Fruit fly (Drosophila melanogaster) whole organism, adult: ENCODE results near the gene sxe2.

ENCODE experiments used
- CG11617 ChIP-seq: fragments of 200-800 bp; sonication (Bioruptor generic); optimal IDR thresholded peaks from 2 replicates; lab custom pipeline; 2017; ENCODE audit warnings: mild to moderate bottlenecking, missing biosample characterization, missing genetic modification reagents, missing genetic modification characterization
- CG12768 ChIP-seq: fragments of 200-800 bp; sonication (Bioruptor generic); optimal IDR thresholded peaks from 2 replicates; lab custom pipeline; 2017; ENCODE audit warnings: missing biosample characterization, missing genetic modification characterization, mild to moderate bottlenecking, moderate library complexity, missing genetic modification reagents
- CG14711 ChIP-seq: fragments of 200-800 bp; sonication (Bioruptor generic); optimal IDR thresholded peaks from 2 replicates; lab custom pipeline; 2018; ENCODE audit warnings: missing biosample characterization, mild to moderate bottlenecking, missing genetic modification characterization, moderate library complexity
- CG1620 ChIP-seq: fragments of 200-800 bp; sonication (Bioruptor generic); optimal IDR thresholded peaks from 2 replicates; lab custom pipeline; 2016; ENCODE audit warnings: missing biosample characterization, missing genetic modification characterization
- CG33017 ChIP-seq: fragments of 200-800 bp; sonication (Bioruptor generic); optimal IDR thresholded peaks from 2 replicates; lab custom pipeline; 2018; ENCODE audit warnings: missing biosample characterization, mild to moderate bottlenecking, missing genetic modification characterization, moderate library complexity
- CG5204 ChIP-seq: fragments of 200-800 bp; sonication (Bioruptor generic); optimal IDR thresholded peaks from 2 replicates; lab custom pipeline; 2016; ENCODE audit warnings: missing biosample characterization, missing genetic modification characterization
- CG7045 ChIP-seq: fragments of 200-800 bp; sonication (Bioruptor generic); optimal IDR thresholded peaks from 2 replicates; lab custom pipeline; 2017; ENCODE audit warnings: missing biosample characterization, mild to moderate bottlenecking, missing genetic modification characterization
- CG7101 ChIP-seq: fragments of 200-800 bp; sonication (Bioruptor generic); optimal IDR thresholded peaks from 2 replicates; lab custom pipeline; 2018; ENCODE audit warnings: missing biosample characterization, mild to moderate bottlenecking, missing genetic modification characterization, moderate library complexity
- Clk ChIP-seq: fragments of 200-800 bp; sonication (Bioruptor generic); optimal IDR thresholded peaks from 2 replicates; lab custom pipeline; 2017; ENCODE audit warnings: missing biosample characterization, missing genetic modification characterization
- Crg-1 ChIP-seq: fragments of 200-800 bp; sonication (Bioruptor generic); optimal IDR thresholded peaks from 2 replicates; lab custom pipeline; 2016; ENCODE audit warnings: missing biosample characterization, missing genetic modification characterization
- Hr96 ChIP-seq: fragments of 200-800 bp; sonication (Bioruptor generic); optimal IDR thresholded peaks from 2 replicates; lab custom pipeline; 2016; ENCODE audit warnings: missing biosample characterization, missing genetic modification characterization
- Mnt ChIP-seq: fragments of 200-800 bp; sonication (Bioruptor generic); optimal IDR thresholded peaks from 2 replicates; lab custom pipeline; 2016; ENCODE audit warnings: missing biosample characterization, mild to moderate bottlenecking, missing genetic modification characterization
- bab1 ChIP-seq: fragments of 200-800 bp; sonication (Bioruptor generic); optimal IDR thresholded peaks from 3 replicates; lab custom pipeline; 2019; ENCODE audit warnings: missing biosample characterization, mild to moderate bottlenecking, missing genetic modification characterization, moderate library complexity
- cic ChIP-seq: fragments of 200-800 bp; sonication (Bioruptor generic); optimal IDR thresholded peaks from 2 replicates; lab custom pipeline; 2017; ENCODE audit warnings: missing biosample characterization, mild to moderate bottlenecking, missing genetic modification characterization, moderate library complexity
- cnc ChIP-seq, 2 experiments: fragments of >200 bp; optimal IDR thresholded peaks; 2 replicates each; lab custom pipeline; 2017
- kay ChIP-seq: fragments of 200-800 bp; sonication (Bioruptor generic); peaks from one replicate; lab custom pipeline; 2016; ENCODE audit warnings: missing biosample characterization, missing genetic modification characterization, borderline replicate concordance
- ovo ChIP-seq: fragments of 200-800 bp; sonication (Bioruptor generic); optimal IDR thresholded peaks from 2 replicates; lab custom pipeline; 2016; ENCODE audit warnings: missing biosample characterization, missing genetic modification characterization
- pad ChIP-seq: fragments of 200-800 bp; sonication (Bioruptor generic); optimal IDR thresholded peaks from 3 replicates; lab custom pipeline; 2017; ENCODE audit warnings: missing biosample characterization, missing genetic modification characterization, mild to moderate bottlenecking, moderate library complexity, missing genetic modification reagents
- tj ChIP-seq: fragments of 200-800 bp; sonication (Bioruptor generic); optimal IDR thresholded peaks from 3 replicates; lab custom pipeline; 2017; ENCODE audit warnings: missing biosample characterization, mild to moderate bottlenecking, missing genetic modification characterization, moderate library complexity
- toe ChIP-seq: fragments of 200-800 bp; sonication (Bioruptor generic); optimal IDR thresholded peaks from 2 replicates; lab custom pipeline; 2016; ENCODE audit warnings: missing biosample characterization, missing genetic modification characterization

Gene sxe2

dm6 chr3R:16069266-16069665 is 14.4 kb upstream of the sxe2 start:
- no peak for TF ChIP-seq Mnt (GFP tag; lab: Kevin White, UChicago)
- no peak for TF ChIP-seq kay (GFP tag; lab: Kevin White, UChicago)
- TF ChIP-seq CG7101 (tag; lab: Kevin White, UChicago): no peak
- no peak for TF ChIP-seq CG1620 (GFP tag; lab: Kevin White, UChicago)
- TF ChIP-seq CG11617 (GFP tag; lab: Kevin White, UChicago): no peak
- TF ChIP-seq pad (GFP tag; lab: Kevin White, UChicago): no peak
- TF ChIP-seq CG33017 (tag; lab: Kevin White, UChicago): no peak
- no peak for TF ChIP-seq tj (GFP tag; lab: Kevin White, UChicago)
- TF ChIP-seq CG7045 (GFP tag; lab: Kevin White, UChicago): no peak
- no peak for TF ChIP-seq CG5204 (GFP tag; lab: Kevin White, UChicago)
- TF ChIP-seq cic: no peak

dm6 chr3R:16071689-16072580 is 11.7 kb upstream of the sxe2 start:
- TF ChIP-seq CG11617 (GFP tag; lab: Kevin White, UChicago) (no peak), CG5204 (GFP tag; lab: Kevin White, UChicago) (peak; percentile 5)

dm6 chr3R:16072581-16072908 is 11.1 kb upstream of the sxe2 start:
- TF ChIP-seq bab1 (GFP tag; lab: Kevin White, UChicago) (no peak), Crg-1 (GFP tag; lab: Kevin White, UChicago) (no peak), Mnt (GFP tag; lab: Kevin White, UChicago) (no peak), CG14711 (tag; lab: Kevin White, UChicago) (no peak), pad (GFP tag; lab: Kevin White, UChicago) (no peak), ovo (no peak), CG33017 (tag; lab: Kevin White, UChicago) (no peak), Clk (no peak)

dm6 chr3R:16074122-16074521 is 9.6 kb upstream of the sxe2 start:
- TF ChIP-seq Crg-1 (GFP tag; lab: Kevin White, UChicago) (no peak), Clk (no peak), CG5204 (GFP tag; lab: Kevin White, UChicago) (no peak), ovo (no peak), Hr96 (GFP tag; lab: Kevin White, UChicago) (no peak), cic (no peak), CG33017 (tag; lab: Kevin White, UChicago) (no peak)

dm6 chr3R:16078247-16078646 is 5.4 kb upstream of the sxe2 start:
- TF ChIP-seq CG7101 (tag; lab: Kevin White, UChicago): no peak
- TF ChIP-seq cnc (optimal IDR thresholded peaks at IDR 0.05; lab: Kevin White, UChicago): no peak
- TF ChIP-seq Mnt (GFP tag; lab: Kevin White, UChicago): no peak
- TF ChIP-seq ovo: no peak
- no peak for TF ChIP-seq CG33017 (tag; lab: Kevin White, UChicago)
- TF ChIP-seq Hr96 (GFP tag; lab: Kevin White, UChicago): no peak
- no peak for TF ChIP-seq toe
- TF ChIP-seq Crg-1 (GFP tag; lab: Kevin White, UChicago): no peak
- TF ChIP-seq cic: no peak
- no peak for TF ChIP-seq CG1620 (GFP tag; lab: Kevin White, UChicago)
- TF ChIP-seq Clk: no peak
- no peak for TF ChIP-seq CG14711 (tag; lab: Kevin White, UChicago)
- no peak for TF ChIP-seq CG5204 (GFP tag; lab: Kevin White, UChicago)
- TF ChIP-seq CG12768 (GFP tag; lab: Kevin White, UChicago): no peak

- TF ChIP-seq bab1 (GFP tag; lab: Kevin White, UChicago) (no peak), cic (no peak), CG11617 (GFP tag; lab: Kevin White, UChicago) (no peak), pad (GFP tag; lab: Kevin White, UChicago) (no peak), tj (GFP tag; lab: Kevin White, UChicago) (no peak), CG12768 (GFP tag; lab: Kevin White, UChicago) (no peak)
Observed at dm6 chr3R:16080942-16081589, 2.6 kb upstream of the sxe2 start, which contains the start of gene CG32855. TSS of gene CG32855 (minus strand) at chr3R:16080992.

- no peak for TF ChIP-seq CG14711 (tag; lab: Kevin White, UChicago)
- no peak for TF ChIP-seq bab1 (GFP tag; lab: Kevin White, UChicago)
- TF ChIP-seq CG7045 (GFP tag; lab: Kevin White, UChicago): no peak
- TF ChIP-seq cic: no peak
- TF ChIP-seq CG12768 (GFP tag; lab: Kevin White, UChicago): no peak
- TF ChIP-seq Clk: no peak
- no peak for TF ChIP-seq CG7101 (tag; lab: Kevin White, UChicago)
- no peak for TF ChIP-seq CG33017 (tag; lab: Kevin White, UChicago)
- TF ChIP-seq kay (GFP tag; lab: Kevin White, UChicago): no peak
- no peak for TF ChIP-seq Hr96 (GFP tag; lab: Kevin White, UChicago)
- no peak for TF ChIP-seq cnc (optimal IDR thresholded peaks at IDR 0.05; lab: Kevin White, UChicago)
- TF ChIP-seq ovo: no peak
- no peak for TF ChIP-seq Crg-1 (GFP tag; lab: Kevin White, UChicago)
- no peak for TF ChIP-seq CG1620 (GFP tag; lab: Kevin White, UChicago)
- no peak for TF ChIP-seq CG5204 (GFP tag; lab: Kevin White, UChicago)
- TF ChIP-seq CG11617 (GFP tag; lab: Kevin White, UChicago): no peak
- no peak for TF ChIP-seq toe
- no peak for TF ChIP-seq pad (GFP tag; lab: Kevin White, UChicago)
- no peak for TF ChIP-seq Mnt (GFP tag; lab: Kevin White, UChicago)
Observed at dm6 chr3R:16082384-16082783, 1.3 kb upstream of the sxe2 start.
